Comparison of ENCODE assay signal across 1 fruit fly cellular context in the genomic region with DNA sequence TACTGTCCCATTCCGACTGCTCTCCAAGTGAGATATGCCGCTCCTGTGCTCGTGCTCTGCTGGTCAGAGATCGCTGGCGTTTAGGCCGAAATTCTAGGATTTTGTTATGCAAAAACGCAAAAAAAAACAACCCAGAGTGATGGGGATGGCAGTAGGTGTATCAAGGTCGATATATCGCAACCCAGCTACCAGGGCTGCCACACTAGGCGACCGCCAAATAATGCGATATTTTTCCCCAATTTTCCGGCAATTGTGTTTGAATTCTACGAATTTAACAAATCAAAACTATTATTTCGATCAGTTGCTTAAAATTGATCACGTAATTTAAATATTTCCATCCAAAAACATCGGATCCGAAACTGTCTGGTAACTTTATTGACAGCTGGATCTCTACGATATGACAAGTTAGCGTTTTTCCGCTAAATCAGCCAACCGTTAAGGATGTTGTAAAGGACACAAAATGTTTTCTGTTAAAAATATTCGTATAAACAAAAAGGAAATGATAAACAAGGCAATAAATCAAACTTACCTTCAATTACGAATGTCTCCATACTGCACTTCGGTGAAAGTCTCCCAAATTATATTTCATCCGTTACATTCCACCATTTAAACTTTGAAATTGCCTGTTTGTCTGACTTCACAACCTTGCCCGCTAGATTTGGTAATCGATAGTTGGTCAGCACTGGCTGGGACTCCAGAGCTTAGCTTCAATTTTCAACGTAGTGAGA.
A peak's percentile ranks its signal among the peaks of the same experiment; 100 is the strongest.
TF ChIP-seq lines count a peak whose summit lies in the region.

A gene (plus strand): TSS at position 678 of the 728 bp plus-strand sequence.

TF ChIP-seq in whole organism, embryonic, 481 proteins besides CTCF, POLR2A, EP300 and RAD21 (continued from another document and continues in another):
- TF ChIP-seq Gug (GFP tag; IDR thresholded peaks at IDR 0.05; lab: Robert Waterston, UW) = peak; percentile 88
- peak; percentile 28 for TF ChIP-seq kni (GFP tag; optimal IDR thresholded peaks at IDR 0.05; lab: Kevin White, UChicago)
- no peak for TF ChIP-seq ab (GFP tag; optimal IDR thresholded peaks at IDR 0.05; lab: Kevin White, UChicago)
- peak; percentile 24 for TF ChIP-seq CG8281 (tag; optimal IDR thresholded peaks at IDR 0.05; lab: Kevin White, UChicago)
- peak; percentile 80 for TF ChIP-seq NFAT (GFP tag; IDR thresholded peaks at IDR 0.05; lab: Robert Waterston, UW)
- TF ChIP-seq CG10462 (GFP tag; optimal IDR thresholded peaks at IDR 0.05; lab: Kevin White, UChicago) = peak; percentile 15
- peak; percentile 41 for TF ChIP-seq hkb (optimal IDR thresholded peaks at IDR 0.05; lab: Kevin White, UChicago)
- TF ChIP-seq hkb (GFP tag; IDR thresholded peaks at IDR 0.05; lab: Robert Waterston, UW) = peak; percentile 55
- TF ChIP-seq CG1792 (GFP tag; optimal IDR thresholded peaks at IDR 0.05; lab: Kevin White, UChicago) = peak; percentile 22
- peak; percentile 40 to 92 for TF ChIP-seq tll (GFP tag; optimal IDR thresholded peaks at IDR 0.05; lab: Kevin White, UChicago)
- peak; percentile 65 for TF ChIP-seq CG10267 (tag; optimal IDR thresholded peaks at IDR 0.05; lab: Kevin White, UChicago)
- peak; percentile 36; the same call in 1 of the 2 replicates for TF ChIP-seq toy (GFP tag; IDR thresholded peaks at IDR 0.05; lab: Robert Waterston, UW)
- TF ChIP-seq CG13296 (GFP tag; optimal IDR thresholded peaks at IDR 0.05; lab: Kevin White, UChicago) = peak; percentile 37
- TF ChIP-seq CoRest (tag; optimal IDR thresholded peaks at IDR 0.05; lab: Kevin White, UChicago) = peak; percentile 81
- peak; percentile 53 for TF ChIP-seq grau (tag; optimal IDR thresholded peaks at IDR 0.05; lab: Kevin White, UChicago)
- TF ChIP-seq vfl (GFP tag; optimal IDR thresholded peaks at IDR 0.05; lab: Kevin White, UChicago) = peak; percentile 45
- TF ChIP-seq CG31388 (GFP tag; optimal IDR thresholded peaks at IDR 0.05; lab: Kevin White, UChicago) = no peak
- TF ChIP-seq CHES-1-like (GFP tag; optimal IDR thresholded peaks at IDR 0.05; lab: Kevin White, UChicago) = peak; percentile 77
- peak; percentile 76 for TF ChIP-seq fu2 (GFP tag; optimal IDR thresholded peaks at IDR 0.05; lab: Kevin White, UChicago)
- TF ChIP-seq chif (GFP tag; optimal IDR thresholded peaks at IDR 0.05; lab: Kevin White, UChicago) = peak; percentile 24 to 70
- peak in 1 of 3 experiments; percentile 70 for TF ChIP-seq lola (GFP tag; optimal IDR thresholded peaks at IDR 0.05; lab: Kevin White, UChicago)
- TF ChIP-seq NK7.1 (GFP tag; optimal IDR thresholded peaks at IDR 0.05; lab: Kevin White, UChicago) = peak; percentile 62
- no peak for TF ChIP-seq CG5180 (GFP tag; optimal IDR thresholded peaks at IDR 0.05; lab: Kevin White, UChicago)
- TF ChIP-seq Dad (GFP tag; optimal IDR thresholded peaks at IDR 0.05; lab: Kevin White, UChicago) = peak; percentile 58
- TF ChIP-seq ems (GFP tag; optimal IDR thresholded peaks at IDR 0.05; lab: Kevin White, UChicago) = peak; percentile 57
- no peak for TF ChIP-seq CG8478 (optimal IDR thresholded peaks at IDR 0.05; lab: Kevin White, UChicago)
- peak; percentile 87 for TF ChIP-seq CG32772 (GFP tag; IDR thresholded peaks at IDR 0.05; lab: Robert Waterston, UW)
- TF ChIP-seq fd64A (GFP tag; optimal IDR thresholded peaks at IDR 0.05; lab: Kevin White, UChicago) = no peak
- TF ChIP-seq Neu2 (GFP tag; optimal IDR thresholded peaks at IDR 0.05; lab: Kevin White, UChicago; ENCODE audit: borderline replicate concordance) = peak; percentile 47
- TF ChIP-seq CrebB (tag; optimal IDR thresholded peaks at IDR 0.05; lab: Kevin White, UChicago) = no peak
- peak; percentile 50 for TF ChIP-seq HmgD (GFP tag; optimal IDR thresholded peaks at IDR 0.05; lab: Kevin White, UChicago)
- peak; percentile 78 for TF ChIP-seq Dip3 (GFP tag; optimal IDR thresholded peaks at IDR 0.05; lab: Kevin White, UChicago)
- peak; percentile 74 for TF ChIP-seq CG14441 (GFP tag; IDR thresholded peaks at IDR 0.05; lab: Robert Waterston, UW)
- peak; percentile 60; the same call in 1 of the 2 replicates for TF ChIP-seq klu (GFP tag; IDR thresholded peaks at IDR 0.05; lab: Robert Waterston, UW)
- TF ChIP-seq CG14667 (GFP tag; IDR thresholded peaks at IDR 0.05; lab: Robert Waterston, UW) = peak; percentile 70
- TF ChIP-seq ken (GFP tag; IDR thresholded peaks at IDR 0.05; lab: Robert Waterston, UW) = peak; percentile 79
- no peak for TF ChIP-seq Nf-YC (tag; optimal IDR thresholded peaks at IDR 0.05; lab: Kevin White, UChicago)
- TF ChIP-seq Mes4 (GFP tag; optimal IDR thresholded peaks at IDR 0.05; lab: Kevin White, UChicago) = peak; percentile 17
- TF ChIP-seq Abd-B (GFP tag; optimal IDR thresholded peaks at IDR 0.05; lab: Kevin White, UChicago) = peak; percentile 68
- peak; percentile 63 for TF ChIP-seq CG2116 (GFP tag; optimal IDR thresholded peaks at IDR 0.05; lab: Kevin White, UChicago)
- TF ChIP-seq yki (optimal IDR thresholded peaks at IDR 0.05; lab: Kevin White, UChicago) = no peak
- TF ChIP-seq nau (GFP tag; optimal IDR thresholded peaks at IDR 0.05; lab: Kevin White, UChicago) = no peak
- peak; percentile 77 for TF ChIP-seq shn (GFP tag; optimal IDR thresholded peaks at IDR 0.05; lab: Kevin White, UChicago)
- TF ChIP-seq pzg (GFP tag; optimal IDR thresholded peaks at IDR 0.05; lab: Kevin White, UChicago) = peak; percentile 68
- TF ChIP-seq Fer1 (GFP tag; optimal IDR thresholded peaks at IDR 0.05; lab: Kevin White, UChicago) = no peak
- peak; percentile 36 for TF ChIP-seq CG10543 (GFP tag; optimal IDR thresholded peaks at IDR 0.05; lab: Kevin White, UChicago)
- TF ChIP-seq peb (GFP tag; IDR thresholded peaks at IDR 0.05; lab: Robert Waterston, UW) = peak; percentile 63
- no peak for TF ChIP-seq dan (GFP tag; IDR thresholded peaks at IDR 0.05; lab: Robert Waterston, UW)
- no peak for TF ChIP-seq wek (GFP tag; optimal IDR thresholded peaks at IDR 0.05; lab: Kevin White, UChicago)
- TF ChIP-seq Hand (GFP tag; optimal IDR thresholded peaks at IDR 0.05; lab: Kevin White, UChicago) = no peak
- peak; percentile 88 for TF ChIP-seq CG2129 (GFP tag; IDR thresholded peaks at IDR 0.05; lab: Robert Waterston, UW; ENCODE audit: partially characterized antibody)
- peak; percentile 33 for TF ChIP-seq psq (GFP tag; optimal IDR thresholded peaks at IDR 0.05; lab: Kevin White, UChicago)
- TF ChIP-seq trh (GFP tag; optimal IDR thresholded peaks at IDR 0.05; lab: Kevin White, UChicago) = no peak
- peak; percentile 80 for TF ChIP-seq pum (GFP tag; optimal IDR thresholded peaks at IDR 0.05; lab: Kevin White, UChicago)
- TF ChIP-seq CG11456 (GFP tag; IDR thresholded peaks at IDR 0.05; lab: Robert Waterston, UW) = peak; percentile 82
- no peak for TF ChIP-seq CG6654 (GFP tag; optimal IDR thresholded peaks at IDR 0.05; lab: Kevin White, UChicago)
- TF ChIP-seq CG11560 (tag; IDR thresholded peaks at IDR 0.05; lab: Robert Waterston, UW) = 0 out of 3 replicates have a peak, but pooled peaks have one; percentile 30
- no peak for TF ChIP-seq pfk (GFP tag; optimal IDR thresholded peaks at IDR 0.05; lab: Kevin White, UChicago)
- TF ChIP-seq Ets97D (GFP tag; optimal IDR thresholded peaks at IDR 0.05; lab: Kevin White, UChicago) = peak; percentile 58
- no peak; the same call in 1 of the 2 replicates for TF ChIP-seq wdn (GFP tag; IDR thresholded peaks at IDR 0.05; lab: Robert Waterston, UW)
- peak; percentile 82 for TF ChIP-seq CG30403 (GFP tag; optimal IDR thresholded peaks at IDR 0.05; lab: Kevin White, UChicago)
- TF ChIP-seq CG16813 (GFP tag; IDR thresholded peaks at IDR 0.05; lab: Robert Waterston, UW; ENCODE audit: partially characterized antibody) = peak; percentile 98
- TF ChIP-seq gcm2 (GFP tag; optimal IDR thresholded peaks at IDR 0.05; lab: Kevin White, UChicago) = no peak
- peak; percentile 84 for TF ChIP-seq CG14710 (tag; optimal IDR thresholded peaks at IDR 0.05; lab: Kevin White, UChicago)
- TF ChIP-seq nom (GFP tag; optimal IDR thresholded peaks at IDR 0.05; lab: Kevin White, UChicago) = no peak
- no peak for TF ChIP-seq GATAe (GFP tag; conservative IDR thresholded peaks at IDR 0.05; lab: Robert Waterston, UW)
- peak in 1 of 2 experiments; percentile 66 for TF ChIP-seq bsh (GFP tag; optimal IDR thresholded peaks at IDR 0.05; lab: Kevin White, UChicago)
- TF ChIP-seq phol (tag; optimal IDR thresholded peaks at IDR 0.05; lab: Kevin White, UChicago) = peak; percentile 81
- peak; percentile 56 for TF ChIP-seq E2f1 (GFP tag; IDR thresholded peaks at IDR 0.05; lab: Robert Waterston, UW)
- no peak for TF ChIP-seq seq (GFP tag; IDR thresholded peaks at IDR 0.05; lab: Robert Waterston, UW)
- TF ChIP-seq run (tag; optimal IDR thresholded peaks at IDR 0.05; lab: Kevin White, UChicago) = no peak
- TF ChIP-seq Hr3 (GFP tag; optimal IDR thresholded peaks at IDR 0.05; lab: Kevin White, UChicago) = peak; percentile 82
- TF ChIP-seq sens-2 (GFP tag; IDR thresholded peaks at IDR 0.05; lab: Robert Waterston, UW) = peak; percentile 53; the same call in 1 of the 2 replicates
- TF ChIP-seq tna (GFP tag; IDR thresholded peaks at IDR 0.05; lab: Robert Waterston, UW; ENCODE audit: partially characterized antibody) = peak; percentile 79; the same call in 1 of the 2 replicates
- TF ChIP-seq CG12744 (GFP tag; optimal IDR thresholded peaks at IDR 0.05; lab: Kevin White, UChicago) = peak; percentile 34
- TF ChIP-seq trem (tag; optimal IDR thresholded peaks at IDR 0.05; lab: Kevin White, UChicago) = peak; percentile 84
- peak; percentile 83 for TF ChIP-seq tx (GFP tag; optimal IDR thresholded peaks at IDR 0.05; lab: Kevin White, UChicago)
- peak; percentile 92 for TF ChIP-seq CG14860 (GFP tag; IDR thresholded peaks at IDR 0.05; lab: Robert Waterston, UW; ENCODE audit: partially characterized antibody)
- TF ChIP-seq CG2712 (tag; optimal IDR thresholded peaks at IDR 0.05; lab: Kevin White, UChicago) = peak; percentile 69
- TF ChIP-seq jing (GFP tag; optimal IDR thresholded peaks at IDR 0.05; lab: Kevin White, UChicago) = no peak
- peak; percentile 16 for TF ChIP-seq crc (GFP tag; optimal IDR thresholded peaks at IDR 0.05; lab: Kevin White, UChicago)
- peak; percentile 75 for TF ChIP-seq ind (GFP tag; optimal IDR thresholded peaks at IDR 0.05; lab: Kevin White, UChicago)
- no peak for TF ChIP-seq Dfd (GFP tag; optimal IDR thresholded peaks at IDR 0.05; lab: Kevin White, UChicago)
- TF ChIP-seq kay (GFP tag; optimal IDR thresholded peaks at IDR 0.05; lab: Kevin White, UChicago) = peak; percentile 30
- TF ChIP-seq nerfin-1 (tag; optimal IDR thresholded peaks at IDR 0.05; lab: Kevin White, UChicago) = peak; percentile 53
- peak; percentile 80 for TF ChIP-seq slp2 (GFP tag; optimal IDR thresholded peaks at IDR 0.05; lab: Kevin White, UChicago)
- TF ChIP-seq lab (GFP tag; optimal IDR thresholded peaks at IDR 0.05; lab: Kevin White, UChicago) = peak; percentile 50
- TF ChIP-seq nerfin-2 (GFP tag; IDR thresholded peaks at IDR 0.05; lab: Robert Waterston, UW; ENCODE audit: partially characterized antibody) = peak; percentile 58; the same call in 1 of the 2 replicates
- TF ChIP-seq B-H1 (GFP tag; IDR thresholded peaks at IDR 0.05; lab: Robert Waterston, UW) = peak; percentile 60; the same call in 1 of the 3 replicates
- TF ChIP-seq sna (GFP tag; IDR thresholded peaks at IDR 0.05; lab: Robert Waterston, UW; ENCODE audit: partially characterized antibody) = peak; percentile 96
- no peak for TF ChIP-seq so (GFP tag; IDR thresholded peaks at IDR 0.05; lab: Robert Waterston, UW)
- TF ChIP-seq gro (GFP tag; optimal IDR thresholded peaks at IDR 0.05; lab: Kevin White, UChicago) = peak; percentile 14
- no peak for TF ChIP-seq Ravus (GFP tag; IDR thresholded peaks at IDR 0.05; lab: Robert Waterston, UW)
- peak; percentile 83 for TF ChIP-seq CG9727 (GFP tag; optimal IDR thresholded peaks at IDR 0.05; lab: Kevin White, UChicago)
- TF ChIP-seq CG5245 (GFP tag; optimal IDR thresholded peaks at IDR 0.05; lab: Kevin White, UChicago) = peak; percentile 22
- TF ChIP-seq CG17568 (GFP tag; optimal IDR thresholded peaks at IDR 0.05; lab: Kevin White, UChicago) = no peak
- TF ChIP-seq Kr (GFP tag; optimal IDR thresholded peaks at IDR 0.05; lab: Kevin White, UChicago) = no peak
- peak; percentile 87 for TF ChIP-seq sisA (GFP tag; IDR thresholded peaks at IDR 0.05; lab: Robert Waterston, UW)
- TF ChIP-seq pan (optimal IDR thresholded peaks at IDR 0.05; lab: Kevin White, UChicago) = no peak
- peak in 1 of 2 experiments; percentile 67 for TF ChIP-seq pan (GFP tag; optimal IDR thresholded peaks at IDR 0.05 in 1 of 2, IDR thresholded peaks at IDR 0.05 in 1 of 2)
- TF ChIP-seq ssp (GFP tag; IDR thresholded peaks at IDR 0.05; lab: Robert Waterston, UW) = peak; percentile 69
- no peak for TF ChIP-seq CG17612 (GFP tag; IDR thresholded peaks at IDR 0.05; lab: Robert Waterston, UW)
- TF ChIP-seq unc-4 (GFP tag; IDR thresholded peaks at IDR 0.05; lab: Robert Waterston, UW; ENCODE audit: partially characterized antibody) = peak; percentile 88
- TF ChIP-seq CG12219 (GFP tag; optimal IDR thresholded peaks at IDR 0.05; lab: Kevin White, UChicago) = peak; percentile 11
- TF ChIP-seq NfI (GFP tag; optimal IDR thresholded peaks at IDR 0.05; lab: Kevin White, UChicago) = peak; percentile 69
- TF ChIP-seq scrt (GFP tag; optimal IDR thresholded peaks at IDR 0.05; lab: Kevin White, UChicago) = no peak
- TF ChIP-seq Med (GFP tag; lab: Kevin White, UChicago) = peak; percentile 95
- TF ChIP-seq sob (GFP tag; IDR thresholded peaks at IDR 0.05; lab: Robert Waterston, UW) = peak; percentile 80
- TF ChIP-seq Deaf1 (tag; optimal IDR thresholded peaks at IDR 0.05; lab: Kevin White, UChicago) = no peak
- TF ChIP-seq CG2202 (tag; optimal IDR thresholded peaks at IDR 0.05; lab: Kevin White, UChicago) = peak; percentile 3
- peak; percentile 26 for TF ChIP-seq CG15073 (GFP tag; optimal IDR thresholded peaks at IDR 0.05; lab: Kevin White, UChicago)
- peak; percentile 58 for TF ChIP-seq CG8944 (GFP tag; optimal IDR thresholded peaks at IDR 0.05; lab: Kevin White, UChicago)
- peak; percentile 5 for TF ChIP-seq CG33213 (GFP tag; optimal IDR thresholded peaks at IDR 0.05; lab: Kevin White, UChicago)
- TF ChIP-seq CG8359 (GFP tag; optimal IDR thresholded peaks at IDR 0.05; lab: Kevin White, UChicago; ENCODE audit: borderline replicate concordance) = no peak
- peak; percentile 54 for TF ChIP-seq CG1602 (GFP tag; optimal IDR thresholded peaks at IDR 0.05; lab: Kevin White, UChicago)
- no peak for TF ChIP-seq CG12071 (GFP tag; optimal IDR thresholded peaks at IDR 0.05; lab: Kevin White, UChicago)
- peak; percentile 65 for TF ChIP-seq pnt (GFP tag; optimal IDR thresholded peaks at IDR 0.05; lab: Kevin White, UChicago)
- TF ChIP-seq CG13624 (GFP tag; optimal IDR thresholded peaks at IDR 0.05; lab: Kevin White, UChicago) = peak; percentile 69
- TF ChIP-seq CG3847 (GFP tag; IDR thresholded peaks at IDR 0.05; lab: Robert Waterston, UW) = peak; percentile 82
- TF ChIP-seq ham (GFP tag; IDR thresholded peaks at IDR 0.05; lab: Robert Waterston, UW) = no peak
- TF ChIP-seq CG4707 (GFP tag; optimal IDR thresholded peaks at IDR 0.05; lab: Kevin White, UChicago) = no peak
